Worm (Caenorhabditis elegans) whole organism, early embryonic: ENCODE data around the gene F16H6.9.
"Not testable (repeated sequence)": the region's sequence is repeated elsewhere in the genome, so short reads cannot be mapped to it uniquely, and the experiment has no call there.

Experiments
- B0310.2 ChIP-seq: sonication (generic microtip); optimal IDR thresholded peaks from 2 replicates; lab custom pipeline; 2016; ENCODE audit warnings: mild to moderate bottlenecking, missing genetic modification characterization, missing compliant biosample characterization
- F13C5.2 ChIP-seq: sonication (generic microtip); optimal IDR thresholded peaks from 2 replicates; lab custom pipeline; 2017; ENCODE audit warnings: mild to moderate bottlenecking, missing genetic modification characterization, inconsistent platforms, missing compliant biosample characterization
- aly-1 ChIP-seq: sonication (generic microtip); optimal IDR thresholded peaks from 2 replicates; lab custom pipeline; 2016; ENCODE audit warnings: missing genetic modification characterization, missing compliant biosample characterization
- ama-1 ChIP-seq: fragments of 150-350 bp; optimal IDR thresholded peaks from 2 replicates; lab custom pipeline; 2014
- ceh-13 ChIP-seq: fragments of 200-800 bp; sonication (Bioruptor generic); optimal IDR thresholded peaks from 2 replicates; lab custom pipeline; 2018; ENCODE audit warnings: mild to moderate bottlenecking, missing genetic modification characterization, missing compliant biosample characterization
- ceh-36 ChIP-seq: sonication (generic microtip); optimal IDR thresholded peaks from 2 replicates; lab custom pipeline; 2016; ENCODE audit warnings: missing genetic modification characterization, inconsistent platforms, missing compliant biosample characterization
- ets-7 ChIP-seq: sonication (generic microtip); optimal IDR thresholded peaks from 2 replicates; lab custom pipeline; 2016; ENCODE audit warnings: missing genotype, missing genetic modification characterization, missing compliant biosample characterization
- flt-1 ChIP-seq: fragments of 200-800 bp; sonication (Bioruptor generic); IDR thresholded peaks from 2 replicates; pipeline ENCODE4 v1.3.6; 2022; ENCODE audit warnings: missing genetic modification characterization, missing compliant biosample characterization
- hmbx-1 ChIP-seq: sonication (generic microtip); optimal IDR thresholded peaks from 2 replicates; lab custom pipeline; 2016; ENCODE audit warnings: mild to moderate bottlenecking, missing genetic modification characterization, missing compliant biosample characterization
- hmg-4 ChIP-seq: fragments of 200-800 bp; sonication (Bioruptor generic); optimal IDR thresholded peaks from 2 replicates; lab custom pipeline; 2018; ENCODE audit warnings: mild to moderate bottlenecking, missing genetic modification characterization, missing compliant biosample characterization
- hnd-1 ChIP-seq: sonication (generic microtip); optimal IDR thresholded peaks from 2 replicates; lab custom pipeline; 2016; ENCODE audit warnings: missing genetic modification characterization, missing compliant biosample characterization
- pes-1 ChIP-seq: fragments of 200-800 bp; sonication (Bioruptor generic); IDR thresholded peaks from 2 replicates; pipeline ENCODE4 v1.3.6; 2022; ENCODE audit warnings: missing genetic modification reagents, missing genetic modification characterization, missing compliant biosample characterization
- scrt-1 ChIP-seq: fragments of 200-800 bp; sonication (Bioruptor generic); IDR thresholded peaks from 2 replicates; pipeline ENCODE4 v1.3.6; 2022; ENCODE audit warnings: missing genetic modification characterization, missing compliant biosample characterization
- sea-1 ChIP-seq: fragments of 200-800 bp; sonication (Bioruptor generic); conservative IDR thresholded peaks from 2 replicates; pipeline ENCODE4 v1.3.6; 2022; ENCODE audit warnings: missing genetic modification characterization, missing compliant biosample characterization
- tbx-11 ChIP-seq: fragments of 200-800 bp; sonication (Bioruptor generic); IDR thresholded peaks from 2 replicates; pipeline ENCODE4 v1.3.6; 2022; ENCODE audit warnings: missing genetic modification characterization, missing compliant biosample characterization
- tbx-37 ChIP-seq: fragments of 200-800 bp; sonication (Bioruptor generic); conservative IDR thresholded peaks from 2 replicates; pipeline ENCODE4 v1.3.6; 2022; ENCODE audit warnings: missing genetic modification reagents, missing genetic modification characterization, missing compliant biosample characterization
- tra-4 ChIP-seq: sonication (generic microtip); optimal IDR thresholded peaks from 2 replicates; lab custom pipeline; 2017; ENCODE audit warnings: missing genetic modification characterization, missing compliant biosample characterization

Gene F16H6.9

ce11 chrV:18189181-18189580 is 27.7 kb upstream of the F16H6.9 start, which contains the start of gene clec-246:
clec-246 (plus strand) TSS chrV:18189481.
- TF ChIP-seq sea-1: no peak
- no peak for TF ChIP-seq tra-4
- TF ChIP-seq F13C5.2 (tag; lab: Kevin White, UChicago): no peak
- TF ChIP-seq ama-1 (lab: Kevin White, UChicago): no peak
- no peak for TF ChIP-seq flt-1 (GFP tag; lab: Robert Waterston, UW)
- TF ChIP-seq pes-1 (GFP tag; lab: Robert Waterston, UW): no peak
- TF ChIP-seq scrt-1: no peak

- TF ChIP-seq hnd-1: no peak
Measured at ce11 chrV:18191128-18191527, 25.8 kb upstream of the F16H6.9 start, which contains the start of gene clec-42. clec-42 (plus strand) TSS chrV:18191412.

DNA sequence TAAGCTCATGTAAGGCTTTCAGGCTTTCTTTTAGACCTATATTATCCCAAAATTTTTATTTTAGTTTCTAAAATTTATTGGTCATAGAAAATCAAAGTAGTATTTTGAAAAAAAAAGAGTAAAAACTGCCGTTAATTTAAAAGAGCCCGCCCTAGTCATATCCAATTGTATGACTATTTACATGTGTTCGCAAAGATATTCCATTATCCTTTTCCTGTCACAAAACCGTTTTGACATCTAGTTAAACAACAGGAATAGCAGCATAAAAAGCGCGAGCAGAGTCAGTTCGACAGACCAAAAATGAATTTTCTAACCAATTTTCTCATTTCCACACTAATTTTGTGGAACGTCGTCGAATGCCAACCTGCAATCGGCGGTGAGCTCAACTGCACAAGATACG is 21.9 kb upstream of the F16H6.9 start, which contains the start of gene F16H6.3:
TSS of gene F16H6.3 (plus strand) at position 301 of the 400 bp plus-strand sequence.
- TF ChIP-seq hnd-1: no peak
- no peak for TF ChIP-seq tbx-37 (GFP tag; lab: Robert Waterston, UW)
- TF ChIP-seq hmg-4: no peak
- no peak for TF ChIP-seq F13C5.2 (tag; lab: Kevin White, UChicago)
- TF ChIP-seq hmbx-1 (tag; lab: Kevin White, UChicago): no peak

ce11 chrV:18198421-18198820 is 18.5 kb upstream of the F16H6.9 start, which contains the start of gene F16H6.4:
F16H6.4 (plus strand) TSS chrV:18198721.
- no peak for TF ChIP-seq aly-1 (tag; lab: Kevin White, UChicago)
- no peak for TF ChIP-seq hmbx-1 (tag; lab: Kevin White, UChicago)
- no peak for TF ChIP-seq B0310.2 (tag; lab: Kevin White, UChicago)
- TF ChIP-seq ceh-36 (tag; lab: Kevin White, UChicago): no peak
- no peak for TF ChIP-seq pes-1 (GFP tag; lab: Robert Waterston, UW)
- TF ChIP-seq ets-7 (tag; lab: Kevin White, UChicago): no peak
- TF ChIP-seq flt-1 (GFP tag; lab: Robert Waterston, UW): no peak
- no peak for TF ChIP-seq tbx-11 (GFP tag; lab: Robert Waterston, UW)

- no peak for TF ChIP-seq aly-1 (tag; lab: Kevin White, UChicago)
- no peak for TF ChIP-seq hmbx-1 (tag; lab: Kevin White, UChicago)
- TF ChIP-seq ceh-36 (tag; lab: Kevin White, UChicago): no peak
- TF ChIP-seq flt-1 (GFP tag; lab: Robert Waterston, UW): no peak
Measured at ce11 chrV:18209071-18209470, 7.8 kb upstream of the F16H6.9 start, which contains the start of gene F16H6.7. F16H6.7 (minus strand) TSS chrV:18209171.

- TF ChIP-seq hmbx-1 (tag; lab: Kevin White, UChicago): no peak
- TF ChIP-seq ceh-13 (GFP tag; lab: Kevin White, UChicago): no peak
- no peak for TF ChIP-seq tbx-11 (GFP tag; lab: Robert Waterston, UW)
- no peak for TF ChIP-seq flt-1 (GFP tag; lab: Robert Waterston, UW)
- no peak for TF ChIP-seq sea-1
- TF ChIP-seq tbx-37 (GFP tag; lab: Robert Waterston, UW): no peak
Measured at ce11 chrV:18212848-18213247, 4.0 kb upstream of the F16H6.9 start.

DNA sequence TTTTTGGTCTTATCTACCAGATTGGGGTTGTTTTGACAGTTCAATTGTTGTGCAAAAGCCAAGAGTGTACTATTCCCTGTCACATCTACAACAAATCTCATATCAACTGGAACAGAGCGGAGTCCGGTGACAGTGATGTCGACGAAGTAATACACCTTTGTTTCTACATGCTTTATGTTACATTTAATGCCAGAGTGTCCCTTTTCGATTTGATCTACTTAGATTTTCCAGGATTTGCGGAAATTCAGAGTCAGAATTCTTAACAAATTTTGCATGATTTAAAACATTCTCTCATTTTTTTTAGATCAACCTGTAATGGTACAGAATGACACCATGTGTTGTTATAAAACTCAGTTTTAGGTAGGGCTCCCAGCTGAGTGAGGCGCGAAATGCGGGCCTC is 709 bp upstream of the F16H6.9 start, which contains the start of gene F16H6.8:
TSS of gene F16H6.8 (minus strand) at position 101 of the 400 bp plus-strand sequence.
- not testable (repeated sequence) for TF ChIP-seq ceh-36 (tag; lab: Kevin White, UChicago); hnd-1; ets-7 (tag; lab: Kevin White, UChicago)

ce11 chrV:18224353-18224752 is 7.5 kb downstream of the F16H6.9 start, which contains the start of gene F16H6.10:
F16H6.10 (minus strand) TSS chrV:18224453.
- TF ChIP-seq hnd-1 (no peak), ets-7 (tag; lab: Kevin White, UChicago) (no peak), B0310.2 (tag; lab: Kevin White, UChicago) (no peak), tbx-11 (GFP tag; lab: Robert Waterston, UW) (no peak), tra-4 (no peak), hmbx-1 (tag; lab: Kevin White, UChicago) (no peak), ama-1 (lab: Kevin White, UChicago) (no peak)

DNA sequence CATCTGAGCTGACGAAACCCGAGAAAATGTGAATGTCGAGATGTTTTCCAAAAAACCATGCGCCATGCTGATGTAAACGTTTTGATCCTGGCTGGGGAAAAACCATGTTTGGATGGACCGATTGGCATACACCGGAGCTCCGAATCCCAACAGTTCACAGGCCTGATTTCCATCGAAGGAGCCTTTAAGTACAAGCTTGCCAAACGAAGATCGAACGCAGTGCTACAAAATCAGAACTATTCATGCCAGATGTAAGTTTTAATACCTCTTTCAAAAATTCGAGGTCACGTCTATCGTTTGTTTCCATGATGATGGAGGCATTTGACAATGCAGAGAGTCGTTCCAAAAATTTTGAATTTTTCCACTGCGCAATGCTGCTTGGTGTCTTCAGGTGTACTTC is 18.9 kb downstream of the F16H6.9 start:
- no peak for TF ChIP-seq B0310.2 (tag; lab: Kevin White, UChicago)
- TF ChIP-seq hmbx-1 (tag; lab: Kevin White, UChicago): no peak
- TF ChIP-seq tbx-37 (GFP tag; lab: Robert Waterston, UW): no peak
- TF ChIP-seq tra-4: no peak
- TF ChIP-seq ama-1 (lab: Kevin White, UChicago): no peak
- TF ChIP-seq ceh-13 (GFP tag; lab: Kevin White, UChicago): no peak
- TF ChIP-seq tbx-11 (GFP tag; lab: Robert Waterston, UW): no peak
- TF ChIP-seq ceh-36 (tag; lab: Kevin White, UChicago): no peak
- TF ChIP-seq hmg-4: no peak
- no peak for TF ChIP-seq pes-1 (GFP tag; lab: Robert Waterston, UW)
- TF ChIP-seq F13C5.2 (tag; lab: Kevin White, UChicago): no peak
- no peak for TF ChIP-seq scrt-1
- no peak for TF ChIP-seq sea-1
- no peak for TF ChIP-seq hnd-1
- TF ChIP-seq ets-7 (tag; lab: Kevin White, UChicago): no peak
- no peak for TF ChIP-seq flt-1 (GFP tag; lab: Robert Waterston, UW)
- TF ChIP-seq aly-1 (tag; lab: Kevin White, UChicago): no peak
